Worm (Caenorhabditis elegans) whole organism, early embryonic: ENCODE measurements around the gene F25B4.4.

ENCODE experiments used
- B0310.2 ChIP-seq: sonication (generic microtip); optimal IDR thresholded peaks from 2 replicates; lab custom pipeline; 2016; ENCODE audit warnings: mild to moderate bottlenecking, missing genetic modification characterization, missing compliant biosample characterization
- F13C5.2 ChIP-seq: sonication (generic microtip); optimal IDR thresholded peaks from 2 replicates; lab custom pipeline; 2017; ENCODE audit warnings: mild to moderate bottlenecking, missing genetic modification characterization, inconsistent platforms, missing compliant biosample characterization
- aly-1 ChIP-seq: sonication (generic microtip); optimal IDR thresholded peaks from 2 replicates; lab custom pipeline; 2016; ENCODE audit warnings: missing genetic modification characterization, missing compliant biosample characterization
- ama-1 ChIP-seq: fragments of 150-350 bp; optimal IDR thresholded peaks from 2 replicates; lab custom pipeline; 2014
- ets-7 ChIP-seq: sonication (generic microtip); optimal IDR thresholded peaks from 2 replicates; lab custom pipeline; 2016; ENCODE audit warnings: missing genotype, missing genetic modification characterization, missing compliant biosample characterization
- flt-1 ChIP-seq: fragments of 200-800 bp; sonication (Bioruptor generic); IDR thresholded peaks from 2 replicates; pipeline ENCODE4 v1.3.6; 2022; ENCODE audit warnings: missing genetic modification characterization, missing compliant biosample characterization
- hmbx-1 ChIP-seq: sonication (generic microtip); optimal IDR thresholded peaks from 2 replicates; lab custom pipeline; 2016; ENCODE audit warnings: mild to moderate bottlenecking, missing genetic modification characterization, missing compliant biosample characterization
- hmg-4 ChIP-seq: fragments of 200-800 bp; sonication (Bioruptor generic); optimal IDR thresholded peaks from 2 replicates; lab custom pipeline; 2018; ENCODE audit warnings: mild to moderate bottlenecking, missing genetic modification characterization, missing compliant biosample characterization
- hnd-1 ChIP-seq: sonication (generic microtip); optimal IDR thresholded peaks from 2 replicates; lab custom pipeline; 2016; ENCODE audit warnings: missing genetic modification characterization, missing compliant biosample characterization
- scrt-1 ChIP-seq: fragments of 200-800 bp; sonication (Bioruptor generic); IDR thresholded peaks from 2 replicates; pipeline ENCODE4 v1.3.6; 2022; ENCODE audit warnings: missing genetic modification characterization, missing compliant biosample characterization
- sea-1 ChIP-seq: fragments of 200-800 bp; sonication (Bioruptor generic); conservative IDR thresholded peaks from 2 replicates; pipeline ENCODE4 v1.3.6; 2022; ENCODE audit warnings: missing genetic modification characterization, missing compliant biosample characterization
- tbx-11 ChIP-seq: fragments of 200-800 bp; sonication (Bioruptor generic); IDR thresholded peaks from 2 replicates; pipeline ENCODE4 v1.3.6; 2022; ENCODE audit warnings: missing genetic modification characterization, missing compliant biosample characterization
- tbx-37 ChIP-seq: fragments of 200-800 bp; sonication (Bioruptor generic); conservative IDR thresholded peaks from 2 replicates; pipeline ENCODE4 v1.3.6; 2022; ENCODE audit warnings: missing genetic modification reagents, missing genetic modification characterization, missing compliant biosample characterization
- tra-4 ChIP-seq: sonication (generic microtip); optimal IDR thresholded peaks from 2 replicates; lab custom pipeline; 2017; ENCODE audit warnings: missing genetic modification characterization, missing compliant biosample characterization

- TF ChIP-seq B0310.2 (no peak), flt-1 (GFP tag; lab: Robert Waterston, UW) (no peak), tra-4 (no peak), hmbx-1 (tag; lab: Kevin White, UChicago) (no peak), ama-1 (lab: Kevin White, UChicago) (no peak), hmg-4 (GFP tag; lab: Kevin White, UChicago) (no peak), ets-7 (tag; lab: Kevin White, UChicago) (no peak), tbx-11 (GFP tag; lab: Robert Waterston, UW) (no peak), hnd-1 (no peak), tbx-37 (GFP tag; lab: Robert Waterston, UW) (no peak), F13C5.2 (tag; lab: Kevin White, UChicago) (no peak), scrt-1 (GFP tag; lab: Robert Waterston, UW) (no peak), sea-1 (GFP tag; lab: Robert Waterston, UW) (no peak), aly-1 (no peak)
Measured at ce11 chrV:5660604-5661209, 24.0 kb upstream of the F25B4.4 start, which contains the start of the genes mut-14 and C14C11.2.
